Worm (Caenorhabditis elegans): Measurements from ENCODE around the gene scyl-1.

The scyl-1 gene

ce11 chrV:13064164-13064563, 22.6 kb upstream of the scyl-1 start:
- TF ChIP-seq sea-1 (GFP tag; conservative IDR thresholded peaks at IDR 0.05) (no peak), tra-4 (tag; optimal IDR thresholded peaks at IDR 0.05) (no peak), ama-1 (optimal IDR thresholded peaks at IDR 0.05) (no peak), ceh-13 (GFP tag; optimal IDR thresholded peaks at IDR 0.05) (no peak), scrt-1 (GFP tag; IDR thresholded peaks at IDR 0.05) (no peak), hnd-1 (tag; optimal IDR thresholded peaks at IDR 0.05) (no peak), pes-1 (GFP tag; IDR thresholded peaks at IDR 0.05) (no peak), aly-1 (tag; optimal IDR thresholded peaks at IDR 0.05) (no peak), F13C5.2 (tag; optimal IDR thresholded peaks at IDR 0.05) (no peak), flt-1 (GFP tag; IDR thresholded peaks at IDR 0.05) (no peak), hmbx-1 (tag; optimal IDR thresholded peaks at IDR 0.05) (no peak), ets-7 (tag; optimal IDR thresholded peaks at IDR 0.05) (no peak), tbx-11 (GFP tag; IDR thresholded peaks at IDR 0.05) (no peak), tbx-37 (GFP tag; conservative IDR thresholded peaks at IDR 0.05) (no peak), B0310.2 (tag; optimal IDR thresholded peaks at IDR 0.05) (no peak), ceh-36 (tag; optimal IDR thresholded peaks at IDR 0.05) (no peak), hmg-4 (GFP tag; optimal IDR thresholded peaks at IDR 0.05) (no peak)

- TF ChIP-seq F13C5.2 (tag; optimal IDR thresholded peaks at IDR 0.05) (no peak), scrt-1 (GFP tag; IDR thresholded peaks at IDR 0.05) (no peak), pes-1 (GFP tag; IDR thresholded peaks at IDR 0.05) (no peak), ceh-13 (GFP tag; optimal IDR thresholded peaks at IDR 0.05) (no peak), flt-1 (GFP tag; IDR thresholded peaks at IDR 0.05) (no peak), B0310.2 (tag; optimal IDR thresholded peaks at IDR 0.05) (no peak), ama-1 (optimal IDR thresholded peaks at IDR 0.05) (no peak), ets-7 (tag; optimal IDR thresholded peaks at IDR 0.05) (no peak), hmg-4 (GFP tag; optimal IDR thresholded peaks at IDR 0.05) (no peak), aly-1 (tag; optimal IDR thresholded peaks at IDR 0.05) (no peak), hnd-1 (tag; optimal IDR thresholded peaks at IDR 0.05) (no peak), hmbx-1 (tag; optimal IDR thresholded peaks at IDR 0.05) (no peak), sea-1 (GFP tag; conservative IDR thresholded peaks at IDR 0.05) (no peak), tra-4 (tag; optimal IDR thresholded peaks at IDR 0.05) (no peak), tbx-11 (GFP tag; IDR thresholded peaks at IDR 0.05) (no peak), tbx-37 (GFP tag; conservative IDR thresholded peaks at IDR 0.05) (no peak), ceh-36 (tag; optimal IDR thresholded peaks at IDR 0.05) (no peak)
Measured at ce11 chrV:13063402-13063801, 21.9 kb upstream of the scyl-1 start.

ce11 chrV:13061836-13062235, 20.3 kb upstream of the scyl-1 start, which contains the start of gene F42E8.1:
TSS of gene F42E8.1 (plus strand) at chrV:13062136.
- TF ChIP-seq tbx-37 (GFP tag; conservative IDR thresholded peaks at IDR 0.05): no peak

ce11 chrV:13053635-13054034, 12.1 kb upstream of the scyl-1 start, which contains the start of gene srr-1:
TSS of gene srr-1 (minus strand) at chrV:13053735.
- TF ChIP-seq hnd-1 (tag; optimal IDR thresholded peaks at IDR 0.05) (no peak), hmbx-1 (tag; optimal IDR thresholded peaks at IDR 0.05) (no peak), ceh-13 (GFP tag; optimal IDR thresholded peaks at IDR 0.05) (no peak), flt-1 (GFP tag; IDR thresholded peaks at IDR 0.05) (no peak), ceh-36 (tag; optimal IDR thresholded peaks at IDR 0.05) (no peak), sea-1 (GFP tag; conservative IDR thresholded peaks at IDR 0.05) (no peak), tbx-11 (GFP tag; IDR thresholded peaks at IDR 0.05) (no peak), ama-1 (optimal IDR thresholded peaks at IDR 0.05) (no peak), scrt-1 (GFP tag; IDR thresholded peaks at IDR 0.05) (no peak), aly-1 (tag; optimal IDR thresholded peaks at IDR 0.05) (no peak), ets-7 (tag; optimal IDR thresholded peaks at IDR 0.05) (no peak), hmg-4 (GFP tag; optimal IDR thresholded peaks at IDR 0.05) (no peak), pes-1 (GFP tag; IDR thresholded peaks at IDR 0.05) (no peak), F13C5.2 (tag; optimal IDR thresholded peaks at IDR 0.05) (no peak), tra-4 (tag; optimal IDR thresholded peaks at IDR 0.05) (no peak), B0310.2 (tag; optimal IDR thresholded peaks at IDR 0.05) (no peak)

- TF ChIP-seq hmbx-1 (tag; optimal IDR thresholded peaks at IDR 0.05) (no peak), aly-1 (tag; optimal IDR thresholded peaks at IDR 0.05) (no peak), scrt-1 (GFP tag; IDR thresholded peaks at IDR 0.05) (no peak), hnd-1 (tag; optimal IDR thresholded peaks at IDR 0.05) (no peak), pes-1 (GFP tag; IDR thresholded peaks at IDR 0.05) (no peak), ceh-13 (GFP tag; optimal IDR thresholded peaks at IDR 0.05) (no peak), hmg-4 (GFP tag; optimal IDR thresholded peaks at IDR 0.05) (no peak), B0310.2 (tag; optimal IDR thresholded peaks at IDR 0.05) (no peak), tra-4 (tag; optimal IDR thresholded peaks at IDR 0.05) (no peak), tbx-37 (GFP tag; conservative IDR thresholded peaks at IDR 0.05) (no peak), ets-7 (tag; optimal IDR thresholded peaks at IDR 0.05) (no peak)
Measured at ce11 chrV:13049149-13049610, 7.7 kb upstream of the scyl-1 start, which contains the start of gene W07G4.8. TSS of gene W07G4.8 (minus strand) at chrV:13049560.

- TF ChIP-seq hnd-1 (tag; optimal IDR thresholded peaks at IDR 0.05) (no peak), ama-1 (optimal IDR thresholded peaks at IDR 0.05) (no peak), hmbx-1 (tag; optimal IDR thresholded peaks at IDR 0.05) (no peak), flt-1 (GFP tag; IDR thresholded peaks at IDR 0.05) (no peak), scrt-1 (GFP tag; IDR thresholded peaks at IDR 0.05) (no peak), ceh-36 (tag; optimal IDR thresholded peaks at IDR 0.05) (no peak), tbx-37 (GFP tag; conservative IDR thresholded peaks at IDR 0.05) (no peak), ceh-13 (GFP tag; optimal IDR thresholded peaks at IDR 0.05) (no peak), F13C5.2 (tag; optimal IDR thresholded peaks at IDR 0.05) (no peak)
Measured at ce11 chrV:13047574-13048030, 6.1 kb upstream of the scyl-1 start, which contains the start of gene W07G4.5. TSS of gene W07G4.5 (plus strand) at chrV:13047980.

- no peak for TF ChIP-seq ets-7 (tag; optimal IDR thresholded peaks at IDR 0.05)
- TF ChIP-seq sea-1 (GFP tag; conservative IDR thresholded peaks at IDR 0.05): no peak
- TF ChIP-seq aly-1 (tag; optimal IDR thresholded peaks at IDR 0.05): no peak
- TF ChIP-seq hmbx-1 (tag; optimal IDR thresholded peaks at IDR 0.05): no peak
- no peak for TF ChIP-seq tbx-37 (GFP tag; conservative IDR thresholded peaks at IDR 0.05)
- TF ChIP-seq B0310.2 (tag; optimal IDR thresholded peaks at IDR 0.05): no peak
- TF ChIP-seq hnd-1 (tag; optimal IDR thresholded peaks at IDR 0.05): no peak
- no peak for TF ChIP-seq tbx-11 (GFP tag; IDR thresholded peaks at IDR 0.05)
- no peak for TF ChIP-seq hmg-4 (GFP tag; optimal IDR thresholded peaks at IDR 0.05)
- no peak for TF ChIP-seq flt-1 (GFP tag; IDR thresholded peaks at IDR 0.05)
- no peak for TF ChIP-seq ceh-13 (GFP tag; optimal IDR thresholded peaks at IDR 0.05)
- TF ChIP-seq ceh-36 (tag; optimal IDR thresholded peaks at IDR 0.05): no peak
- no peak for TF ChIP-seq tra-4 (tag; optimal IDR thresholded peaks at IDR 0.05)
- TF ChIP-seq scrt-1 (GFP tag; IDR thresholded peaks at IDR 0.05): no peak
- TF ChIP-seq ama-1 (optimal IDR thresholded peaks at IDR 0.05): no peak
- no peak for TF ChIP-seq F13C5.2 (tag; optimal IDR thresholded peaks at IDR 0.05)
- no peak for TF ChIP-seq pes-1 (GFP tag; IDR thresholded peaks at IDR 0.05)
Measured at ce11 chrV:13046125-13047123, 4.9 kb upstream of the scyl-1 start.
